Fruit fly (Drosophila melanogaster): ENCODE measurements around the gene Nmt.

Nmt gene

DNA sequence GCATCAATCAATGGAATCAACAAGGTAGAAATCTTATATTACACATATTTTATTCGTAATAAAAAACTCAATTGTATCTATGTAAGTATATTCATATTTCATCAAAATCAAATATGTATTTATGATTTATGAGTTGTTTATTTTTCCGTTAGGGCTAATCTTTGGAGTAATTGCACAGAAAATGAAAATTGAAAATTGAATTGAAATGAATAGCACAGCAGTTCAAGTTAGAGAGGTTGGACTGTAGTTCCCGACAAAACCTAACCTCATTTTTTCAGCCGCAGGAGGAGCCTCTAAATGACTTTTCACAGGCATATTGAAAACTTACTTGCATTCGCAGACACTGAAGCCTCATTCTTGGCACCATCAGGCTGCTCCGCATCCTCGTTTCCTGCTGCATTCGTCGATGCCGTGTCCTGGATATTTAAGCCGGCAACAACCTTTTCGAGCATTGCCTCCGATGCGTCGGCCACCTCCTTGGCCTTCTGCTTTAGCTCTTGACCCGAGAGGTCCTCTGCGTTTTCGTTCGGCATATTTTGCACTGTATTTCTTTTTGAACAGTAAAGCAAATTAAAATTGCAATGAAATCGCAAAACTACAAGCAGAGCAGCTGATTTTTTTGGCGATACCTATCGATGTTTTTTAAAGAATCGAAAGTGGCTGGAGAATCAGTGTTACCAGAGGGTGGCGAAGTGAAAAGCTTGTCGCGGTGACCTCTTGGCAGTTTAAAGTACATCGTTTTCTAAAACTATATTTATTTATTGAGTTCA, at the start of gene Nmt:
Gene Nmt (minus strand): TSS at position 635 of the 770 bp plus-strand sequence.
- peak; percentile 52 for TF ChIP-seq noc (tag; optimal IDR thresholded peaks at IDR 0.05)

DNA sequence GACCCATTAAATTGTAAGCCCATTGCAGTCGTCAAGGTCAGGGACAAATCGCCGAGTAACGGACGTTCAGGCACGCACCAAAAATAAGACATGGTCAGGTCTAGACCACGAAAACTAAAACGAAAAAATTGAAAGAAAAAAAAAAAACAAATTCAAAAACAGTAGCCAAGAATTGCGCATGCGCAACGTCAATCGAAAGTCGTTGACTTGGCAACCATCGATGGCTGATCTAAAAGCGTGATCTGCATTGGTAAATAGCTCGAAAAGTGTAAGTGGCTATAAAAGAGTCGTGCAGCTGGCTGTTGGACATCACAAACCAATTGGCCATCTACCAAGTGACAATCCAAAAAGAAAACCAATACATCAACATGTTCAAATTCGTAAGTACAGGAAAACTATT, 43.6 kb upstream of the Nmt start, which contains the start of gene CG13678:
Gene CG13678 (plus strand): TSS at position 307 of the 400 bp plus-strand sequence.
- TF ChIP-seq noc (tag; optimal IDR thresholded peaks at IDR 0.05): no peak

DNA sequence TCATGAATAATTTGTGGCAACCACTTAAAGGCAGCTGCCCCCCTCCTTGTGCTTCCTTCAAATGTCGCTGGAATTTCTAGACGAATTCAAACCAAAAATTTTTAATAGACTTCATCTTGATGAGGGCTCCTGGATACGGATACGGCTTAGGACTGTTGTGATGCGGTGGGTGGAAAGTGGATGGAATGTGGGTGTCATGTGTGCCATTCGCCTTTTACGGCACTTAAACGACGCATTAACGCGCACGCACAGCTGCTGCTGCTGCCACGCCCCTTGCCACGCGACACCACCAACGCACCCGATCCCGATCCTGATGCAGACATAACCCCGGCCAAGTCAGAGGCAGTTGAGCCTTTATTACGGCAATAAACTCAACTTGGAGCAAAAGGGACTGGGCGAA, 41.5 kb upstream of the Nmt start:
- TF ChIP-seq noc (tag; optimal IDR thresholded peaks at IDR 0.05): no peak

- TF ChIP-seq noc (tag; optimal IDR thresholded peaks at IDR 0.05): no peak
These were observed 40.7 kb upstream of the Nmt start, which contains the start of gene CG13674 for dm6 chr3L:8218883-8219282. Gene CG13674 (minus strand): TSS chr3L:8218983.

DNA sequence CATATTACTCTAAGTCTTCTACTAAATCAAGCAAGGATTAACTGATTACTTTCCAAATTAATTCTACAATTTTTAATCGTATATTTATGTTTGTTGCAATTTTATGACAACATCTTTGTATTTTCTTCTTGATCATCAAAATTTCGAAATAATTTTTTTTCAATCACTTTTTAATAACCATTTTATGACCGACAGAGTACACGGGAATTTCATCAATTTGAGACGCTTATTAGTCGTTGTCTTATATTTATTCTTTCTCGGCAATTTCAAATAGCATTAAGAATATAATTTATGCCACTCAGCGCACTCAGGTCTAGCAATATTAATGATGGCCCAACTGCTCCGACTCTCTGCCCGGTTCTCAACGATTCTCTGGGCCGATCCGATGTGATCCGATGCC, 36.8 kb upstream of the Nmt start, which contains the start of gene CG8012:
Gene CG8012 (plus strand): TSS at position 301 of the 400 bp plus-strand sequence.
- TF ChIP-seq noc (tag; optimal IDR thresholded peaks at IDR 0.05): no peak

DNA sequence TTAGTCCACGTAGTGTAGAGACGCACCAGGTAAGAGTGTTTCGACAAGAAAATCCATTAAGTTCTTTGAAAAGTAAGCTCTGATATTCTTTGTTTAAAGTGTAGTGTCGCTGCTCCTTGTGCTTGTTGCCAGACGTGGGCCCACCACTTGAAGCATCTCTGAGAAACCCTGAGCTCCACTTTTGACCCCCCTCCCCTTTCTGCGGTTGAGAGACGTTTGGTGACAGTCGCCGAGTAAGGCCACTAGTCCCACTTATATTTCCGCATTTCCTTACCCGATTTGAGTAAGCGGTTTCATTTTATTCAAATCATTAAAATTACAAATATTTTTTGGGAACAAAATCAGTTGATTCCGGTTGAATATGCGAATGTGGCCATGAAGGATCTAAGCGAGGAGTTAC, 33.4 kb upstream of the Nmt start, which contains the start of gene CG8006:
Gene CG8006 (plus strand): TSS at position 301 of the 400 bp plus-strand sequence.
- no peak for TF ChIP-seq noc (tag; optimal IDR thresholded peaks at IDR 0.05)

DNA sequence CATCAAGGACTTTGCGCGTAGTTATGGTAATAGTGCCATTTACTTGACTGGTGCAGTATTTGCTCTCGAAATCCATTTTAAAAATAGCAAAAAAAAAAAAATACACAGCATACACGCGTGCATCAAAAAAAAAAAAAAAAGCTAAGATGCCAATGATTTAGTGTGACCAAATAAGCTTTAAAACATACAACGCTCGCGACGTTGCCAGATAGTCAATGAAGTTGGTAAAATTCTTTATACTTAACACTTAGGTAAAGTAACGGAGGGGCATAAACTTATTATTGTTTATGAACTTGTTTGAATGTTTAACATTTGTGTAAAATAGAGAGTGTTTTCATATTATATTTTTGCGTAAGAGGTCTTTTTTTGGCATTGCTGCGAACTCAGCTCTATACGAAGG, 32.4 kb upstream of the Nmt start, which contains the start of gene tut:
Gene tut (minus strand): TSS at position 148 of the 400 bp plus-strand sequence.
- no peak for TF ChIP-seq noc (tag; optimal IDR thresholded peaks at IDR 0.05)

DNA sequence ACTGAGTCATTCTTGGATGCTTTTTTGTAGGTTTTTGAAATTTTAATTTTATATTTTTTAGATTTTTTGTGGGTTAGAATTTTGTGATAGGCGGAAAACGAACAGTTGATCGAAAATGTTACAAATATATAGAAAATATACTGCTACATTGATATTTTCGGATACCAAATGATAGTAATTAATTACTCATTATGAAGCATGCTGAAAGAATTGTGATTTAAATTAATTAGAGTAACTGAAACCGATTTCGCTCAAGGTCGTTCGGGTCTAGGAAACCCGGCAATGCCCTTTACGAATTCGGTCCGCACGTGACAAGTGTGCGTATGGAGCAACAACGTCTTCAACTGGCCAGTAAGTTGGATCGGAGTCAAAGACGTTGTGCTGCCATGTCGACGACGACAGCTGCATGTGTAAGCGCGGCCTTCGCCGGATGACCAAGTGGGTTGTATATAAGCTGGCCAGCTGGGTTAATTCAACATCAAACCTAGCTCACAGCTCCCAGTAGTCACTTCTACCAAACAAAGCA, 24.2 kb upstream of the Nmt start, which contains the start of the genes CG7366 and CG13679:
Gene CG7366 (minus strand): TSS at position 101 of the 526 bp plus-strand sequence.
Gene CG13679 (plus strand): TSS at position 476 of the 526 bp plus-strand sequence.
- TF ChIP-seq noc (tag; optimal IDR thresholded peaks at IDR 0.05): no peak

DNA sequence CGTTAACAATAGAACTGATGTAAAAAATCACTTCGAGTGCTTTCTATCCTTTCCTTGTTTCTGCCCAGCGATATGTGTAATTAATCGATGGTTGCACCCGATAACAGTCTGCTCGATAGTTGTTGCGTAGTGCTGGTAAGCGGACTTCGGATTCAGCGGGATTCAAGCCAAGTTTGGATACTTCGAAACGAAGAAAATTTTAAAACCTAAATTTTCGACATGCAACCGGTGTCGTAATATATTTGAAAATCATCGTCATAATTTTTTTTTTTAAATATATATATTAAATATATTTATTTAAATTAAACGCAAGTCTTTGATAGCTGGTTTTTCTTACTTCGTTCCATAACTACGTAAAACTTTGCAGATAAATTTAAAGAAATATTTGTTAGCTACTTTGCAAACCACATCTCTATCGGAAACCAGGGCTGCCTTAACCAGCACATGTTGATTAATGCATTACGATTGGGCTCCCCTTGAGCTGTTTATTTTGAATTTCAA, 19.6 kb upstream of the Nmt start, which contains the start of the genes UbcE2M and Dhps:
Gene UbcE2M (minus strand): TSS at position 209 of the 501 bp plus-strand sequence.
Gene Dhps (plus strand): TSS at position 429 of the 501 bp plus-strand sequence.
- peak; percentile 83 for TF ChIP-seq noc (tag; optimal IDR thresholded peaks at IDR 0.05)

DNA sequence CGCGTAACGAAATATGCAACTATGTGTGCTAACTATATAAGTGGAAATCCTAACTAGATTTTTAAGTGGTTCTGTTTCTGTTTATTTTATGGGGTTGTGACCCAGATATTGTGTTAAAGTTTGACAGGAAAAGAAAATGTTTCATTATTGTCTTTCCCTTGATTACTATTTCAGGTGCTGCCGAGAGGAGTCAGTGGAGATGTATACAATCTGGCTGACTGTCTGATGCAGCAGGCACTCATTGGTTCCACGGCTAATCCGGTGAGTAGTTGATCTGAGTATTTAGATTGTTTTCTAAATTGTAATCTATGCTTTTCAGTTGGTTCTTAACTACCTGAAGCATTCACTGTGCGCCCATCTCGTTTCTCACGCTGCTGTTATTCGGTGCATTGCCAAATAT, 14.8 kb upstream of the Nmt start, which contains the start of gene CG7387:
Gene CG7387 (minus strand): TSS at position 101 of the 400 bp plus-strand sequence.
- no peak for TF ChIP-seq noc (tag; optimal IDR thresholded peaks at IDR 0.05)

dm6 chr3L:8191042-8191613, 12.9 kb upstream of the Nmt start, which contains the start of gene MED24:
Gene MED24 (plus strand): TSS chr3L:8191270.
- no peak for TF ChIP-seq noc (tag; optimal IDR thresholded peaks at IDR 0.05)

dm6 chr3L:8189234-8189633, 11.0 kb upstream of the Nmt start:
- TF ChIP-seq noc (tag; optimal IDR thresholded peaks at IDR 0.05): no peak

DNA sequence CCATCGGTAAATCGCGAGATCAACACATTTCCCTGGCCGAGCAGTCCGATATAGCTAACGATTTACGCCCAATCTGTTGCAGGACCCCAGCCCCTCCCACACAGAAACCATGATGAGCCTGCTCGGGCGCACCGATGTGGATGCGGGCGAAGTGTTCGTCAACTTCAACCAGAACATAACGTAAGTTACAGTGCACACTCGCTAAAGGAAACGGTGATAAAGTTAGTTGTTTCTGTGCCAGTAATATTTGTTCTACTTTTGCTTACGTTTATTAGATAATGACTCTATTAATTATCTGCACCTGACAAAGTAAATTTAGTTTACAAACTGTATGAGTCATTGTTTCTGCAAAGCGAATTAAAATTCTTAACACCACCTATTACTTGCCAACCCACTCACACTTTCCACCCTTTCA, 9.2 kb upstream of the Nmt start:
- TF ChIP-seq noc (tag; optimal IDR thresholded peaks at IDR 0.05): no peak

- TF ChIP-seq noc (tag; optimal IDR thresholded peaks at IDR 0.05): peak; percentile 89
These were observed 8.6 kb upstream of the Nmt start, which contains the start of the genes ERR and Atg18a for dm6 chr3L:8186627-8187396. Gene ERR (minus strand): TSS chr3L:8186671. Gene Atg18a (plus strand): TSS chr3L:8186857.
